Worm (Caenorhabditis elegans): ENCODE data around the gene tomm-7.

Gene tomm-7

ce11 chrIII:7854494-7855184, 4.8 kb upstream of the tomm-7 start, which contains the start of gene rpl-35 (continued):
- peak; percentile 100 for TF ChIP-seq dsc-1 (tag; optimal IDR thresholded peaks at IDR 0.05)
- TF ChIP-seq ztf-11 (tag; optimal IDR thresholded peaks at IDR 0.05): peak in 1 of 2 experiments; percentile 99
- TF ChIP-seq snu-23 (GFP tag; optimal IDR thresholded peaks at IDR 0.05): peak; percentile 100
- peak; percentile 100 for TF ChIP-seq lin-13 (GFP tag; optimal IDR thresholded peaks at IDR 0.05)
- TF ChIP-seq ceh-82 (tag; optimal IDR thresholded peaks at IDR 0.05): peak; percentile 100
- TF ChIP-seq lin-14 (GFP tag; optimal IDR thresholded peaks at IDR 0.05): peak; percentile 100
- peak; percentile 99 for TF ChIP-seq mep-1 (tag; optimal IDR thresholded peaks at IDR 0.05)
- peak; percentile 100 for TF ChIP-seq tbx-2 (tag; optimal IDR thresholded peaks at IDR 0.05)
- TF ChIP-seq ceh-8 (GFP tag; optimal IDR thresholded peaks at IDR 0.05): peak; percentile 100
- TF ChIP-seq hlh-4 (tag; optimal IDR thresholded peaks at IDR 0.05): peak; percentile 77
- TF ChIP-seq aha-1 (tag; optimal IDR thresholded peaks at IDR 0.05): peak; percentile 98
- TF ChIP-seq egl-27 (tag; optimal IDR thresholded peaks at IDR 0.05): peak; percentile 85 to 95
- TF ChIP-seq xbp-1 (tag; optimal IDR thresholded peaks at IDR 0.05): peak; percentile 99
- no peak for TF ChIP-seq alr-1 (tag; optimal IDR thresholded peaks at IDR 0.05; ENCODE audit: borderline replicate concordance)
- TF ChIP-seq nhr-12 (tag; optimal IDR thresholded peaks at IDR 0.05): peak; percentile 79
- peak; percentile 100 for TF ChIP-seq fkh-8 (tag; optimal IDR thresholded peaks at IDR 0.05)
- TF ChIP-seq nhr-19 (GFP tag; conservative IDR thresholded peaks at IDR 0.05): peak; percentile 100
- TF ChIP-seq grh-1 (GFP tag; IDR thresholded peaks at IDR 0.05): peak; percentile 100
- TF ChIP-seq rnt-1 (tag; optimal IDR thresholded peaks at IDR 0.05): peak; percentile 100
- peak; percentile 100 for TF ChIP-seq mab-9 (GFP tag; IDR thresholded peaks at IDR 0.05)
- peak; percentile 98 for TF ChIP-seq vab-15 (tag; optimal IDR thresholded peaks at IDR 0.05)
- peak; percentile 100 for TF ChIP-seq swsn-7 (tag; optimal IDR thresholded peaks at IDR 0.05)
- TF ChIP-seq zag-1 (tag; optimal IDR thresholded peaks at IDR 0.05): peak; percentile 74
- TF ChIP-seq elt-3 (tag; optimal IDR thresholded peaks at IDR 0.05): peak; percentile 98 to 100 (median 98)
- peak; percentile 79 for TF ChIP-seq ceh-90 (tag; optimal IDR thresholded peaks at IDR 0.05)
- TF ChIP-seq mef-2 (tag; optimal IDR thresholded peaks at IDR 0.05): peak; percentile 96
- peak; percentile 98 for TF ChIP-seq elt-2 (tag; optimal IDR thresholded peaks at IDR 0.05)
- peak; percentile 89; the same call in 1 of the 2 replicates for TF ChIP-seq unc-98 (GFP tag; IDR thresholded peaks at IDR 0.05)
- peak; percentile 100 for TF ChIP-seq ztf-4 (tag; optimal IDR thresholded peaks at IDR 0.05)
- peak; percentile 71 for TF ChIP-seq pqm-1 (tag; optimal IDR thresholded peaks at IDR 0.05)
- TF ChIP-seq jun-1 (tag; optimal IDR thresholded peaks at IDR 0.05): peak; percentile 99
- peak; percentile 100 for TF ChIP-seq unc-86 (tag; optimal IDR thresholded peaks at IDR 0.05)
- peak; percentile 99 for TF ChIP-seq lin-15B (tag; optimal IDR thresholded peaks at IDR 0.05)
- TF ChIP-seq nhr-71 (tag; optimal IDR thresholded peaks at IDR 0.05): peak; percentile 100
- TF ChIP-seq sptf-1 (tag; optimal IDR thresholded peaks at IDR 0.05): no peak
- peak; percentile 98 for TF ChIP-seq lir-3 (tag; optimal IDR thresholded peaks at IDR 0.05; ENCODE audit: poor library complexity)
- TF ChIP-seq nhr-90 (tag; optimal IDR thresholded peaks at IDR 0.05; ENCODE audit: poor library complexity): peak; percentile 100
- TF ChIP-seq ceh-88 (GFP tag; IDR thresholded peaks at IDR 0.05): peak; percentile 99
- TF ChIP-seq skn-1 (tag; optimal IDR thresholded peaks at IDR 0.05): peak; percentile 99
- peak; percentile 98 for TF ChIP-seq lin-39 (tag; optimal IDR thresholded peaks at IDR 0.05)
- TF ChIP-seq nhr-47 (tag; optimal IDR thresholded peaks at IDR 0.05): peak; percentile 100
- TF ChIP-seq nhr-28 (tag; optimal IDR thresholded peaks at IDR 0.05): peak; percentile 15
- TF ChIP-seq C16A3.4 (tag; optimal IDR thresholded peaks at IDR 0.05): peak; percentile 100
- TF ChIP-seq unc-30 (tag; optimal IDR thresholded peaks at IDR 0.05): peak; percentile 66
- TF ChIP-seq sox-4 (tag; optimal IDR thresholded peaks at IDR 0.05): peak; percentile 98
